Fruit fly (Drosophila melanogaster): ENCODE results near the gene KaiR1D.

The KaiR1D gene

dm6 chr3R:20816008-20816407 lies 50.0 kb downstream of the KaiR1D start, which contains the start of gene Fancd2 (continued):
- TF ChIP-seq CG15514 (GFP tag; optimal IDR thresholded peaks at IDR 0.05) (no peak), prd (optimal IDR thresholded peaks at IDR 0.05) (no peak), prd (GFP tag; IDR thresholded peaks at IDR 0.05) (no peak), sim (GFP tag; IDR thresholded peaks at IDR 0.05) (no peak), ase (GFP tag; IDR thresholded peaks at IDR 0.05) (no peak), CG17361 (GFP tag; IDR thresholded peaks at IDR 0.05) (no peak), kay (GFP tag; optimal IDR thresholded peaks at IDR 0.05) (no peak), CG11247 (GFP tag; IDR thresholded peaks at IDR 0.05) (no peak), fd64A (GFP tag; optimal IDR thresholded peaks at IDR 0.05) (no peak), CG9727 (GFP tag; optimal IDR thresholded peaks at IDR 0.05) (no peak), Ets97D (GFP tag; optimal IDR thresholded peaks at IDR 0.05) (peak; percentile 53), tll (GFP tag; optimal IDR thresholded peaks at IDR 0.05) (no peak), abd-A (tag; optimal IDR thresholded peaks at IDR 0.05) (no peak), dm (GFP tag; optimal IDR thresholded peaks at IDR 0.05) (no peak), sqz (GFP tag; optimal IDR thresholded peaks at IDR 0.05) (no peak), CG12299 (tag; optimal IDR thresholded peaks at IDR 0.05) (no peak), lilli (GFP tag; optimal IDR thresholded peaks at IDR 0.05) (no peak), TFAM (GFP tag; optimal IDR thresholded peaks at IDR 0.05) (no peak), HHEX (GFP tag; optimal IDR thresholded peaks at IDR 0.05) (no peak), lab (GFP tag; optimal IDR thresholded peaks at IDR 0.05) (no peak), CG17612 (GFP tag; IDR thresholded peaks at IDR 0.05) (no peak), CG2202 (tag; optimal IDR thresholded peaks at IDR 0.05) (no peak), CG17328 (GFP tag; IDR thresholded peaks at IDR 0.05) (no peak), CG7271 (tag; optimal IDR thresholded peaks at IDR 0.05) (no peak), MBD-R2 (GFP tag; IDR thresholded peaks at IDR 0.05) (peak; percentile 66; the same call in 1 of the 2 replicates), Fer3 (tag; optimal IDR thresholded peaks at IDR 0.05) (no peak), Kr (GFP tag; optimal IDR thresholded peaks at IDR 0.05) (no peak), twi (tag; optimal IDR thresholded peaks at IDR 0.05) (no peak), pzg (GFP tag; optimal IDR thresholded peaks at IDR 0.05) (peak; percentile 64), fd102C (GFP tag; optimal IDR thresholded peaks at IDR 0.05) (no peak), oc (tag; optimal IDR thresholded peaks at IDR 0.05) (no peak), aop (GFP tag; IDR thresholded peaks at IDR 0.05) (no peak), Dll (GFP tag; IDR thresholded peaks at IDR 0.05; ENCODE audit: partially characterized antibody) (peak; percentile 73), inv (GFP tag; IDR thresholded peaks at IDR 0.05; ENCODE audit: partially characterized antibody) (0 out of 2 replicates have a peak, but pooled peaks have one; percentile 24), knrl (GFP tag; IDR thresholded peaks at IDR 0.05; ENCODE audit: partially characterized antibody) (peak; percentile 70), vvl (GFP tag; IDR thresholded peaks at IDR 0.05) (no peak), pan (optimal IDR thresholded peaks at IDR 0.05) (no peak), pan (GFP tag; optimal IDR thresholded peaks at IDR 0.05 in 1 of 2, IDR thresholded peaks at IDR 0.05 in 1 of 2) (no peak), ssp (GFP tag; IDR thresholded peaks at IDR 0.05) (no peak), nom (GFP tag; optimal IDR thresholded peaks at IDR 0.05) (no peak), bsh (GFP tag; optimal IDR thresholded peaks at IDR 0.05) (no peak), CG17802 (tag; optimal IDR thresholded peaks at IDR 0.05) (no peak), cas (GFP tag; IDR thresholded peaks at IDR 0.05) (no peak), pb (GFP tag; optimal IDR thresholded peaks at IDR 0.05) (no peak), Dp (GFP tag; optimal IDR thresholded peaks at IDR 0.05) (peak; percentile 89), so (GFP tag; IDR thresholded peaks at IDR 0.05) (no peak), dysf (GFP tag; IDR thresholded peaks at IDR 0.05) (no peak), mld (GFP tag; IDR thresholded peaks at IDR 0.05; ENCODE audit: partially characterized antibody) (no peak), HLH4C (GFP tag; IDR thresholded peaks at IDR 0.05; ENCODE audit: partially characterized antibody) (0 out of 3 replicates have a peak, but pooled peaks have one; percentile 9), trh (GFP tag; optimal IDR thresholded peaks at IDR 0.05) (no peak)

Measured in whole organism, embryonic.